Fruit fly (Drosophila melanogaster) whole organism: ENCODE results near the gene CG14669.

ENCODE experiments used
- EcR ChIP-seq, 2 experiments: fragments of >200 bp; optimal IDR thresholded peaks; 2 replicates each; lab custom pipeline; 2017; ENCODE audit warnings: missing biosample characterization in 2 of 2, missing genetic modification characterization in 2 of 2, missing genetic modification reagents in 2 of 2
- pan ChIP-seq: fragments of >200 bp; optimal IDR thresholded peaks from 2 replicates; lab custom pipeline; 2017
- psq ChIP-seq: fragments of >200 bp; optimal IDR thresholded peaks from 2 replicates; lab custom pipeline; 2017

DNA sequence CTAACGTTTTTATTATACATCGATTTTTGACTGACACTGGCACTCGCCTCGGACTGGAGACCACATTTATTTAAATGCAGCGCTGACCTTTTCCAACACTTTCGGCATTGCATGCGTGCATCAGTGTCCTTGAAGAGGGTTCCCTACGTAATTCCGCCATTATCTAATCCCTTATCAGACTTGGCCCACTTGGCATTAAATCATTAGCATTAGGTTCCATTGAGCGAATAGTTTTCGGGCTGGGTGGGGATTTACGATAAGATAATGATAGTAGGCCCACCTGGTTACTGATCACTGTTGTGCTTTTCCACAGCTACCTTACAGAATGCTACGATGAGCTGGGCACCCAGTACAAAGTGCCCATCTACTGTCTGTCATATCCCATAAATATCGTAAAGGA is 19.1 kb upstream of the CG14669 start:
- no peak for TF ChIP-seq EcR (GFP tag; optimal IDR thresholded peaks at IDR 0.05; lab: Kevin White, UChicago)
- no peak for TF ChIP-seq psq (lab: Kevin White, UChicago)
- TF ChIP-seq pan (lab: Kevin White, UChicago) = no peak
